Fruit fly (Drosophila melanogaster) whole organism, embryonic: Measurements from ENCODE around the gene natalisin.

Experiments used
- Adf1 ChIP-seq: fragments of 200-800 bp; sonication (Bioruptor generic); IDR thresholded peaks from 2 replicates; pipeline ENCODE4 v1.3.6; 2022; ENCODE audit warnings: missing biosample characterization, missing genetic modification characterization
- CG10543 ChIP-seq: fragments of 200-800 bp; sonication (Bioruptor generic); optimal IDR thresholded peaks from 3 replicates; lab custom pipeline; 2017; ENCODE audit warnings: missing biosample characterization, mild to moderate bottlenecking, missing genetic modification characterization, moderate library complexity
- CG10565 ChIP-seq: fragments of 200-800 bp; sonication (Bioruptor generic); optimal IDR thresholded peaks from 3 replicates; lab custom pipeline; 2016; ENCODE audit warnings: missing biosample characterization, mild to moderate bottlenecking, missing genetic modification characterization
- CG10654 ChIP-seq: fragments of 200-800 bp; sonication (Bioruptor generic); optimal IDR thresholded peaks from 2 replicates; lab custom pipeline; 2016; ENCODE audit warnings: missing biosample characterization, missing genetic modification characterization
- CG11504 ChIP-seq: fragments of 200-800 bp; sonication (Bioruptor generic); optimal IDR thresholded peaks from 3 replicates; lab custom pipeline; 2019; ENCODE audit warnings: missing biosample characterization, mild to moderate bottlenecking, missing genetic modification characterization, moderate library complexity
- CG13624 ChIP-seq: fragments of 200-800 bp; sonication (Bioruptor generic); optimal IDR thresholded peaks from 2 replicates; lab custom pipeline; 2016; ENCODE audit warnings: missing biosample characterization, missing genetic modification characterization
- CG14667 ChIP-seq: fragments of 200-800 bp; sonication (Bioruptor generic); IDR thresholded peaks from 2 replicates; pipeline ENCODE4 v1.3.6; 2022; ENCODE audit warnings: missing biosample characterization, missing genetic modification characterization
- CG1529 ChIP-seq: fragments of 200-800 bp; sonication (Bioruptor generic); optimal IDR thresholded peaks from 3 replicates; lab custom pipeline; 2018; ENCODE audit warnings: missing biosample characterization, missing genetic modification characterization
- CG18011 ChIP-seq: fragments of 200-800 bp; sonication (Bioruptor generic); optimal IDR thresholded peaks from 2 replicates; lab custom pipeline; 2017; ENCODE audit warnings: missing biosample characterization, missing genetic modification characterization, mild to moderate bottlenecking, moderate library complexity, missing genotype
- CG18619 ChIP-seq: fragments of 200-800 bp; sonication (Bioruptor generic); optimal IDR thresholded peaks from 3 replicates; lab custom pipeline; 2017; ENCODE audit warnings: missing biosample characterization, mild to moderate bottlenecking, missing genetic modification characterization
- CG18764 ChIP-seq: fragments of 200-800 bp; sonication (Bioruptor generic); optimal IDR thresholded peaks from 3 replicates; lab custom pipeline; 2016; ENCODE audit warnings: missing biosample characterization, missing genetic modification characterization
- CG2116 ChIP-seq: fragments of 200-800 bp; sonication (Bioruptor generic); optimal IDR thresholded peaks from 3 replicates; lab custom pipeline; 2018; ENCODE audit warnings: missing biosample characterization, mild to moderate bottlenecking, missing genetic modification characterization
- CG2202 ChIP-seq: fragments of 200-800 bp; sonication (Bioruptor generic); optimal IDR thresholded peaks from 2 replicates; lab custom pipeline; 2018; ENCODE audit warnings: missing biosample characterization, mild to moderate bottlenecking, missing genetic modification characterization
- CG31388 ChIP-seq: fragments of 200-800 bp; sonication (Bioruptor generic); optimal IDR thresholded peaks from 2 replicates; lab custom pipeline; 2016; ENCODE audit warnings: missing biosample characterization, missing genetic modification characterization
- CG31441 ChIP-seq: fragments of 200-800 bp; sonication (Bioruptor generic); IDR thresholded peaks from 2 replicates; pipeline ENCODE4 v1.3.6; 2022; ENCODE audit warnings: missing biosample characterization, missing genetic modification characterization
- CG4617 ChIP-seq: fragments of 200-800 bp; sonication (Bioruptor generic); optimal IDR thresholded peaks from 3 replicates; lab custom pipeline; 2016; ENCODE audit warnings: missing biosample characterization, missing genetic modification characterization, borderline replicate concordance
- CG4730 ChIP-seq: fragments of 200-800 bp; sonication (Bioruptor generic); IDR thresholded peaks from 2 replicates; pipeline ENCODE4 v1.3.6; 2022; ENCODE audit warnings: missing biosample characterization, missing genetic modification characterization
- CG6683 ChIP-seq: fragments of 200-800 bp; sonication (Bioruptor generic); optimal IDR thresholded peaks from 2 replicates; lab custom pipeline; 2017; ENCODE audit warnings: missing biosample characterization, mild to moderate bottlenecking, missing genetic modification characterization, missing genetic modification reagents
- CG6854 ChIP-seq: fragments of 200-800 bp; sonication (Bioruptor generic); optimal IDR thresholded peaks from 3 replicates; lab custom pipeline; 2017; ENCODE audit warnings: missing biosample characterization, mild to moderate bottlenecking, missing genetic modification characterization
- CG8281 ChIP-seq: fragments of 200-800 bp; sonication (Bioruptor generic); optimal IDR thresholded peaks from 2 replicates; lab custom pipeline; 2018; ENCODE audit warnings: missing biosample characterization, mild to moderate bottlenecking, missing genetic modification characterization, moderate library complexity
- CG8290 ChIP-seq, 3 experiments: fragments of 200-800 bp; sonication (Bioruptor generic); optimal IDR thresholded peaks; 2 replicates each; lab custom pipeline; 2016 to 2019; ENCODE audit warnings: missing biosample characterization in 3 of 3, missing genetic modification characterization in 3 of 3, mild to moderate bottlenecking in 2 of 3, moderate library complexity in 1 of 3
- CG8924 ChIP-seq: fragments of 200-800 bp; optimal IDR thresholded peaks from 3 replicates; lab custom pipeline; 2019; ENCODE audit warnings: missing biosample characterization, mild to moderate bottlenecking, missing genetic modification characterization, moderate library complexity
- CG9817 ChIP-seq: fragments of 200-800 bp; sonication (Bioruptor generic); optimal IDR thresholded peaks from 2 replicates; lab custom pipeline; 2018; ENCODE audit warnings: missing biosample characterization, mild to moderate bottlenecking, missing genetic modification characterization, moderate library complexity
- ERR ChIP-seq: fragments of 200-800 bp; sonication (Bioruptor generic); optimal IDR thresholded peaks from 2 replicates; lab custom pipeline; 2016; ENCODE audit warnings: missing biosample characterization, missing genetic modification characterization
- Eip74EF ChIP-seq, 2 experiments: fragments of 200-800 bp in 1 of 2; fragments of >200 bp in 1 of 2; sonication (Bioruptor generic) in 1 of 2; optimal IDR thresholded peaks; 2 replicates each; lab custom pipeline; 2017 to 2019; ENCODE audit warnings: missing biosample characterization in 2 of 2, missing genetic modification characterization in 2 of 2, mild to moderate bottlenecking in 1 of 2, moderate library complexity in 1 of 2
- Gsc ChIP-seq: fragments of 200-800 bp; sonication (Bioruptor generic); IDR thresholded peaks from 2 replicates; pipeline ENCODE4 v1.3.6; 2022; ENCODE audit warnings: missing biosample characterization, missing genetic modification characterization
- HmgZ ChIP-seq: fragments of 200-800 bp; sonication (Bioruptor generic); optimal IDR thresholded peaks from 2 replicates; lab custom pipeline; 2018; ENCODE audit warnings: missing biosample characterization, mild to moderate bottlenecking, missing genetic modification characterization
- MTF-1 ChIP-seq: fragments of 200-800 bp; sonication (Bioruptor generic); optimal IDR thresholded peaks from 2 replicates; lab custom pipeline; 2018; ENCODE audit warnings: missing biosample characterization, mild to moderate bottlenecking, missing genetic modification characterization, borderline replicate concordance
- Mad ChIP-seq: fragments of 200-800 bp; sonication (Bioruptor generic); optimal IDR thresholded peaks from 2 replicates; lab custom pipeline; 2016; ENCODE audit warnings: missing biosample characterization, missing genetic modification characterization
- NfI ChIP-seq: fragments of 200-800 bp; sonication (Bioruptor generic); optimal IDR thresholded peaks from 3 replicates; lab custom pipeline; 2018; ENCODE audit warnings: missing biosample characterization, mild to moderate bottlenecking, missing genetic modification characterization, moderate library complexity
- Opbp ChIP-seq: fragments of 200-800 bp; sonication (Bioruptor generic); IDR thresholded peaks from 3 replicates; pipeline ENCODE4 v1.3.6; 2022; ENCODE audit warnings: missing biosample characterization, missing genetic modification characterization; ENCODE audit not compliant: partially characterized antibody
- Rx ChIP-seq: fragments of 200-800 bp; sonication (Bioruptor generic); IDR thresholded peaks from 2 replicates; pipeline ENCODE4 v1.3.6; 2022; ENCODE audit warnings: missing biosample characterization, missing genetic modification characterization
- Side ChIP-seq: fragments of 200-800 bp; sonication (Bioruptor generic); optimal IDR thresholded peaks from 2 replicates; lab custom pipeline; 2016; ENCODE audit warnings: missing biosample characterization, missing genetic modification characterization
- Six4 ChIP-seq: fragments of 200-800 bp; sonication (Bioruptor generic); optimal IDR thresholded peaks from 2 replicates; lab custom pipeline; 2016; ENCODE audit warnings: missing biosample characterization, missing genetic modification characterization
- ab ChIP-seq: fragments of 200-800 bp; sonication (Bioruptor generic); optimal IDR thresholded peaks from 2 replicates; lab custom pipeline; 2016; ENCODE audit warnings: missing biosample characterization, missing genetic modification characterization
- chinmo ChIP-seq: fragments of 200-800 bp; sonication (Bioruptor generic); IDR thresholded peaks from 4 replicates; pipeline ENCODE4 v1.3.6; 2022; ENCODE audit warnings: missing biosample characterization, missing genetic modification characterization; ENCODE audit not compliant: partially characterized antibody
- da ChIP-seq: fragments of 200-800 bp; sonication (Bioruptor generic); optimal IDR thresholded peaks from 2 replicates; lab custom pipeline; 2016; ENCODE audit warnings: missing biosample characterization, missing genetic modification characterization
- ftz-f1 ChIP-seq: fragments of 200-800 bp; sonication (Bioruptor generic); optimal IDR thresholded peaks from 2 replicates; lab custom pipeline; 2016; ENCODE audit warnings: missing biosample characterization, missing genetic modification characterization
- gce ChIP-seq: fragments of 200-800 bp; sonication (Bioruptor generic); IDR thresholded peaks from 3 replicates; pipeline ENCODE4 v1.3.6; 2022; ENCODE audit warnings: missing biosample characterization, missing genetic modification characterization
- gcm ChIP-seq: fragments of 200-800 bp; sonication (Bioruptor generic); optimal IDR thresholded peaks from 2 replicates; lab custom pipeline; 2019; ENCODE audit warnings: missing biosample characterization, mild to moderate bottlenecking, missing genetic modification characterization, moderate library complexity
- gfzf ChIP-seq: fragments of 200-800 bp; sonication (Bioruptor generic); optimal IDR thresholded peaks from 2 replicates; lab custom pipeline; 2016; ENCODE audit warnings: missing biosample characterization, mild to moderate bottlenecking, missing genetic modification characterization, moderate library complexity
- oc ChIP-seq: fragments of 200-800 bp; sonication (Bioruptor generic); optimal IDR thresholded peaks from 2 replicates; lab custom pipeline; 2018; ENCODE audit warnings: missing biosample characterization, mild to moderate bottlenecking, missing genetic modification characterization, moderate library complexity
- odd ChIP-seq: fragments of 200-800 bp; sonication (Bioruptor generic); optimal IDR thresholded peaks from 2 replicates; lab custom pipeline; 2017; ENCODE audit warnings: missing biosample characterization, mild to moderate bottlenecking, missing genetic modification characterization
- org-1 ChIP-seq: fragments of 200-800 bp; sonication (Bioruptor generic); optimal IDR thresholded peaks from 2 replicates; lab custom pipeline; 2017; ENCODE audit warnings: missing biosample characterization, missing genetic modification characterization
- sc ChIP-seq, 3 experiments: fragments of >200 bp in 2 of 3; fragments of 200-800 bp in 1 of 3; sonication (Bioruptor generic) in 1 of 3; optimal IDR thresholded peaks; 2 replicates in 2 of 3; 3 replicates in 1 of 3; lab custom pipeline; 2017; ENCODE audit warnings: mild to moderate bottlenecking in 1 of 3, missing biosample characterization in 1 of 3, missing genetic modification characterization in 1 of 3, missing genetic modification reagents in 1 of 3
- sima ChIP-seq: fragments of 200-800 bp; sonication (Bioruptor generic); optimal IDR thresholded peaks from 2 replicates; lab custom pipeline; 2016; ENCODE audit warnings: missing biosample characterization, missing genetic modification characterization
- trem ChIP-seq: fragments of 200-800 bp; optimal IDR thresholded peaks from 3 replicates; lab custom pipeline; 2019; ENCODE audit warnings: missing biosample characterization, mild to moderate bottlenecking, missing genetic modification characterization, moderate library complexity
- zf30C ChIP-seq: fragments of 200-800 bp; sonication (Bioruptor generic); optimal IDR thresholded peaks from 3 replicates; lab custom pipeline; 2018; ENCODE audit warnings: missing biosample characterization, mild to moderate bottlenecking, missing genetic modification characterization

natalisin gene

dm6 chr3R:14373192-14373827 lies 45.1 kb upstream of the natalisin start (continued):
- peak; percentile 82 for TF ChIP-seq sima (GFP tag; lab: Kevin White, UChicago)
- peak; percentile 50 for TF ChIP-seq MTF-1 (GFP tag; lab: Kevin White, UChicago)
- TF ChIP-seq CG2202 (tag; lab: Kevin White, UChicago) = peak; percentile 87
- TF ChIP-seq CG8281 (tag; lab: Kevin White, UChicago) = peak; percentile 63
- peak; percentile 90 for TF ChIP-seq CG8924
- peak; percentile 91 for TF ChIP-seq Gsc (GFP tag; lab: Robert Waterston, UW)
- TF ChIP-seq ftz-f1 = no peak
- TF ChIP-seq ERR (GFP tag; lab: Kevin White, UChicago) = peak; percentile 93
- peak in 1 of 2 experiments; percentile 91 for TF ChIP-seq Eip74EF (GFP tag; optimal IDR thresholded peaks at IDR 0.05; lab: Kevin White, UChicago)
- TF ChIP-seq CG18619 (GFP tag; lab: Kevin White, UChicago) = peak; percentile 94
- TF ChIP-seq CG9817 (tag; lab: Kevin White, UChicago) = peak; percentile 81
- peak; percentile 87 for TF ChIP-seq Six4 (GFP tag; lab: Kevin White, UChicago)
- TF ChIP-seq ab (GFP tag; lab: Kevin White, UChicago) = peak; percentile 95
- TF ChIP-seq Side = peak; percentile 75
- no peak for TF ChIP-seq Opbp
- peak; percentile 96 for TF ChIP-seq Mad (GFP tag; lab: Kevin White, UChicago)
- TF ChIP-seq CG31441 (GFP tag; lab: Robert Waterston, UW) = peak; percentile 74
- peak; percentile 91 for TF ChIP-seq CG8290 (GFP tag; optimal IDR thresholded peaks at IDR 0.05; lab: Kevin White, UChicago)
- TF ChIP-seq CG8290 (tag; optimal IDR thresholded peaks at IDR 0.05; lab: Kevin White, UChicago) = peak; percentile 52 to 96
- TF ChIP-seq org-1 (GFP tag; lab: Kevin White, UChicago) = peak; percentile 92
- peak; percentile 69 for TF ChIP-seq CG6854 (GFP tag; lab: Kevin White, UChicago)
- peak; percentile 95 for TF ChIP-seq CG1529
- peak; percentile 76 for TF ChIP-seq Adf1 (GFP tag; lab: Robert Waterston, UW)
- peak; percentile 78 for TF ChIP-seq zf30C (GFP tag; lab: Kevin White, UChicago)
- TF ChIP-seq NfI (GFP tag; lab: Kevin White, UChicago) = peak; percentile 95
- peak; percentile 94 for TF ChIP-seq oc (tag; lab: Kevin White, UChicago)
- TF ChIP-seq gfzf = no peak
- peak; percentile 80; the same call in 2 of the 4 replicates for TF ChIP-seq chinmo (GFP tag; lab: Robert Waterston, UW)
- peak; percentile 83 for TF ChIP-seq CG13624 (GFP tag; lab: Kevin White, UChicago)
- TF ChIP-seq HmgZ (tag; lab: Kevin White, UChicago) = peak; percentile 88
- TF ChIP-seq sc (optimal IDR thresholded peaks at IDR 0.05; lab: Kevin White, UChicago) = no peak
- TF ChIP-seq sc (GFP tag; optimal IDR thresholded peaks at IDR 0.05; lab: Kevin White, UChicago) = peak; percentile 95
- peak; percentile 79 for TF ChIP-seq gcm (GFP tag; lab: Kevin White, UChicago)
- TF ChIP-seq Rx (GFP tag; lab: Robert Waterston, UW) = peak; percentile 88
- peak; percentile 85 for TF ChIP-seq CG10654 (GFP tag; lab: Kevin White, UChicago)
- TF ChIP-seq trem (tag; lab: Kevin White, UChicago) = peak; percentile 81
- peak; percentile 87 for TF ChIP-seq CG4617 (GFP tag; lab: Kevin White, UChicago)
- peak; percentile 88 for TF ChIP-seq odd (GFP tag; lab: Kevin White, UChicago)
- peak; percentile 82 for TF ChIP-seq CG18764 (GFP tag; lab: Kevin White, UChicago)
- TF ChIP-seq CG10543 (GFP tag; lab: Kevin White, UChicago) = no peak
- peak; percentile 67 for TF ChIP-seq CG10565 (GFP tag; lab: Kevin White, UChicago)
- peak; percentile 100 for TF ChIP-seq CG11504 (tag; lab: Kevin White, UChicago)
- TF ChIP-seq CG6683 (GFP tag; lab: Kevin White, UChicago) = peak; percentile 61
- TF ChIP-seq CG18011 (GFP tag; lab: Kevin White, UChicago) = peak; percentile 82
- TF ChIP-seq CG14667 (GFP tag; lab: Robert Waterston, UW) = peak; percentile 65
- TF ChIP-seq CG4730 (GFP tag; lab: Robert Waterston, UW) = peak; percentile 78
- peak; percentile 66 for TF ChIP-seq CG2116 (GFP tag; lab: Kevin White, UChicago)
- peak; percentile 86 for TF ChIP-seq da (GFP tag; lab: Kevin White, UChicago)
- TF ChIP-seq CG31388 (GFP tag; lab: Kevin White, UChicago) = peak; percentile 53
- peak; percentile 74; the same call in 2 of the 3 replicates for TF ChIP-seq gce (GFP tag; lab: Robert Waterston, UW)
